Fruit fly (Drosophila melanogaster): ENCODE results near the gene CG34150.

CG34150 gene

dm6 chr3R:24813637-24814301, at the start of gene CG34150, which contains the start of gene lili (continued):
- TF ChIP-seq slou (GFP tag; optimal IDR thresholded peaks at IDR 0.05) (peak; percentile 48), CG10209 (GFP tag; optimal IDR thresholded peaks at IDR 0.05) (peak; percentile 56), CG14965 (GFP tag; optimal IDR thresholded peaks at IDR 0.05; ENCODE audit: borderline replicate concordance) (no peak), knrl (GFP tag; IDR thresholded peaks at IDR 0.05; ENCODE audit: partially characterized antibody) (peak; percentile 85), CG18764 (GFP tag; optimal IDR thresholded peaks at IDR 0.05) (peak; percentile 73), gsb (GFP tag; IDR thresholded peaks at IDR 0.05) (no peak), Fer3 (tag; optimal IDR thresholded peaks at IDR 0.05) (peak; percentile 75), CG6813 (GFP tag; optimal IDR thresholded peaks at IDR 0.05) (no peak), Rfx (GFP tag; IDR thresholded peaks at IDR 0.05) (peak; percentile 78), CG34224 (GFP tag; IDR thresholded peaks at IDR 0.05; ENCODE audit: partially characterized antibody) (peak; percentile 85), NFAT (GFP tag; IDR thresholded peaks at IDR 0.05) (peak; percentile 54; the same call in 1 of the 2 replicates), Abd-B (GFP tag; optimal IDR thresholded peaks at IDR 0.05) (peak; percentile 78), CG9437 (GFP tag; optimal IDR thresholded peaks at IDR 0.05) (peak; percentile 95), tx (GFP tag; optimal IDR thresholded peaks at IDR 0.05) (peak; percentile 61), CG17612 (GFP tag; IDR thresholded peaks at IDR 0.05) (0 out of 2 replicates have a peak, but pooled peaks have one; percentile 36), CG14667 (GFP tag; IDR thresholded peaks at IDR 0.05) (0 out of 2 replicates have a peak, but pooled peaks have one; percentile 26), aop (GFP tag; IDR thresholded peaks at IDR 0.05) (no peak), Dbx (GFP tag; IDR thresholded peaks at IDR 0.05) (peak; percentile 82), CG5953 (GFP tag; IDR thresholded peaks at IDR 0.05) (peak; percentile 33; the same call in 1 of the 2 replicates), E2f2 (GFP tag; IDR thresholded peaks at IDR 0.05) (peak; percentile 76), chif (GFP tag; optimal IDR thresholded peaks at IDR 0.05) (peak; percentile 52 to 74), Dek (tag; optimal IDR thresholded peaks at IDR 0.05) (peak; percentile 62), vfl (GFP tag; optimal IDR thresholded peaks at IDR 0.05) (peak; percentile 73), NC2β (GFP tag; optimal IDR thresholded peaks at IDR 0.05) (peak; percentile 62), sqz (GFP tag; optimal IDR thresholded peaks at IDR 0.05) (no peak), CG10274 (GFP tag; optimal IDR thresholded peaks at IDR 0.05) (no peak), stwl (tag; optimal IDR thresholded peaks at IDR 0.05) (peak; percentile 75), Hand (GFP tag; optimal IDR thresholded peaks at IDR 0.05) (no peak), Fer2 (tag; optimal IDR thresholded peaks at IDR 0.05) (peak; percentile 81), CG3065 (GFP tag; optimal IDR thresholded peaks at IDR 0.05) (no peak), Stat92E (GFP tag; optimal IDR thresholded peaks at IDR 0.05) (no peak), jumu (GFP tag; optimal IDR thresholded peaks at IDR 0.05) (peak; percentile 33), wdn (GFP tag; IDR thresholded peaks at IDR 0.05) (no peak), corto (GFP tag; optimal IDR thresholded peaks at IDR 0.05) (no peak), sob (GFP tag; IDR thresholded peaks at IDR 0.05) (peak; percentile 86), CG6654 (GFP tag; optimal IDR thresholded peaks at IDR 0.05) (no peak), Dip2 (GFP tag; IDR thresholded peaks at IDR 0.05) (no peak), vnd (GFP tag; IDR thresholded peaks at IDR 0.05; ENCODE audit: partially characterized antibody) (peak; percentile 61), chinmo (GFP tag; IDR thresholded peaks at IDR 0.05; ENCODE audit: partially characterized antibody) (no peak), CG14710 (tag; optimal IDR thresholded peaks at IDR 0.05) (peak; percentile 91), CG12155 (GFP tag; optimal IDR thresholded peaks at IDR 0.05) (peak; percentile 82), fd96Cb (tag; optimal IDR thresholded peaks at IDR 0.05) (peak; percentile 36), CG13123 (GFP tag; optimal IDR thresholded peaks at IDR 0.05) (peak; percentile 58), kni (GFP tag; optimal IDR thresholded peaks at IDR 0.05) (peak; percentile 2), gcm (GFP tag; optimal IDR thresholded peaks at IDR 0.05) (peak; percentile 57), dmrt99B (tag; optimal IDR thresholded peaks at IDR 0.05) (no peak), Taf1 (GFP tag; IDR thresholded peaks at IDR 0.05) (peak; percentile 77), ranshi (GFP tag; IDR thresholded peaks at IDR 0.05) (peak; percentile 55; the same call in 1 of the 2 replicates)

Data from whole organism, embryonic.